Fruit fly (Drosophila melanogaster) whole organism, embryonic: ENCODE data around the gene Prim1.

ENCODE experiments used
- BEAF-32 ChIP-seq: fragments of 200-800 bp; sonication (Bioruptor generic); optimal IDR thresholded peaks from 3 replicates; lab custom pipeline; 2017; ENCODE audit warnings: missing biosample characterization, missing genetic modification characterization, mild to moderate bottlenecking, moderate library complexity, missing genetic modification reagents
- CG10959 ChIP-seq: fragments of 200-800 bp; sonication (Bioruptor generic); IDR thresholded peaks from 2 replicates; pipeline ENCODE4 v1.3.6; 2022; ENCODE audit warnings: missing biosample characterization, missing genetic modification characterization
- CG11560 ChIP-seq: fragments of 200-800 bp; sonication (Bioruptor generic); IDR thresholded peaks from 3 replicates; pipeline ENCODE4 v1.3.6; 2022; ENCODE audit warnings: missing biosample characterization, missing genetic modification characterization
- CG12744 ChIP-seq: fragments of 200-800 bp; sonication (Bioruptor generic); optimal IDR thresholded peaks from 2 replicates; lab custom pipeline; 2016; ENCODE audit warnings: missing biosample characterization, missing genetic modification characterization
- CG14965 ChIP-seq: fragments of 200-800 bp; sonication (Bioruptor generic); optimal IDR thresholded peaks from 2 replicates; lab custom pipeline; 2016; ENCODE audit warnings: missing biosample characterization, missing genetic modification characterization, borderline replicate concordance
- CG1529 ChIP-seq: fragments of 200-800 bp; sonication (Bioruptor generic); optimal IDR thresholded peaks from 3 replicates; lab custom pipeline; 2018; ENCODE audit warnings: missing biosample characterization, missing genetic modification characterization
- CG17328 ChIP-seq: fragments of 200-800 bp; sonication (Bioruptor generic); IDR thresholded peaks from 2 replicates; pipeline ENCODE4 v1.3.6; 2022; ENCODE audit warnings: missing biosample characterization, missing genetic modification characterization
- CG18262 ChIP-seq: fragments of 200-800 bp; optimal IDR thresholded peaks from 3 replicates; lab custom pipeline; 2019; ENCODE audit warnings: missing biosample characterization, mild to moderate bottlenecking, missing genetic modification characterization, moderate library complexity
- CG2120 ChIP-seq: fragments of 200-800 bp; sonication (Bioruptor generic); optimal IDR thresholded peaks from 3 replicates; lab custom pipeline; 2016; ENCODE audit warnings: missing biosample characterization, missing genetic modification characterization
- CG2712 ChIP-seq: fragments of 200-800 bp; optimal IDR thresholded peaks from 3 replicates; lab custom pipeline; 2019; ENCODE audit warnings: missing biosample characterization, mild to moderate bottlenecking, missing genetic modification characterization, moderate library complexity
- CG2875 ChIP-seq: fragments of 200-800 bp; sonication (Bioruptor generic); optimal IDR thresholded peaks from 2 replicates; lab custom pipeline; 2017; ENCODE audit warnings: missing biosample characterization, mild to moderate bottlenecking, missing genetic modification characterization, missing genetic modification reagents
- CG34224 ChIP-seq: fragments of 200-800 bp; sonication (Bioruptor generic); IDR thresholded peaks from 3 replicates; pipeline ENCODE4 v1.3.6; 2022; ENCODE audit warnings: missing biosample characterization, missing genetic modification characterization; ENCODE audit not compliant: partially characterized antibody
- CG34422 ChIP-seq: fragments of 200-800 bp; sonication (Bioruptor generic); IDR thresholded peaks from 3 replicates; pipeline ENCODE4 v1.3.6; 2022; ENCODE audit warnings: missing biosample characterization, missing genetic modification characterization
- CG6272 ChIP-seq: fragments of 200-800 bp; sonication (Bioruptor generic); IDR thresholded peaks from 2 replicates; pipeline ENCODE4 v1.3.6; 2022; ENCODE audit warnings: missing biosample characterization, missing genetic modification characterization
- CG8388 ChIP-seq: fragments of 200-800 bp; sonication (Bioruptor generic); optimal IDR thresholded peaks from 2 replicates; lab custom pipeline; 2019; ENCODE audit warnings: missing biosample characterization, mild to moderate bottlenecking, missing genetic modification characterization, moderate library complexity
- Camta ChIP-seq: fragments of 200-800 bp; sonication (Bioruptor generic); optimal IDR thresholded peaks from 2 replicates; lab custom pipeline; 2016; ENCODE audit warnings: missing biosample characterization, missing genetic modification characterization
- Chrac-16 ChIP-seq: fragments of 200-800 bp; sonication (Bioruptor generic); optimal IDR thresholded peaks from 3 replicates; lab custom pipeline; 2016; ENCODE audit warnings: missing biosample characterization, missing genetic modification characterization
- CrebB ChIP-seq: fragments of 200-800 bp; sonication (Bioruptor generic); optimal IDR thresholded peaks from 3 replicates; lab custom pipeline; 2018; ENCODE audit warnings: missing biosample characterization, mild to moderate bottlenecking, missing genetic modification characterization
- Doc3 ChIP-seq: fragments of 200-800 bp; sonication (Bioruptor generic); IDR thresholded peaks from 3 replicates; pipeline ENCODE4 v1.3.6; 2022; ENCODE audit warnings: missing biosample characterization, missing genetic modification characterization; ENCODE audit not compliant: partially characterized antibody
- Gug ChIP-seq: fragments of 200-800 bp; sonication (Bioruptor generic); IDR thresholded peaks from 4 replicates; pipeline ENCODE4 v1.3.6; 2022; ENCODE audit warnings: missing biosample characterization, missing genetic modification characterization
- HLH3B ChIP-seq: fragments of 200-800 bp; sonication (Bioruptor generic); IDR thresholded peaks from 2 replicates; pipeline ENCODE4 v1.3.6; 2022; ENCODE audit warnings: missing biosample characterization, missing genetic modification characterization
- Hey ChIP-seq: fragments of 200-800 bp; sonication (Bioruptor generic); optimal IDR thresholded peaks from 3 replicates; lab custom pipeline; 2018; ENCODE audit warnings: missing biosample characterization, mild to moderate bottlenecking, missing genetic modification characterization
- Hr39 ChIP-seq: fragments of >200 bp; optimal IDR thresholded peaks from 2 replicates; lab custom pipeline; 2017
- Kr ChIP-seq: fragments of 200-800 bp; sonication (Bioruptor generic); optimal IDR thresholded peaks from 2 replicates; lab custom pipeline; 2017; ENCODE audit warnings: missing biosample characterization, mild to moderate bottlenecking, missing genetic modification characterization
- Lhr ChIP-seq: fragments of 200-800 bp; sonication (Bioruptor generic); optimal IDR thresholded peaks from 3 replicates; lab custom pipeline; 2017; ENCODE audit warnings: mild to moderate bottlenecking, missing biosample characterization, missing genetic modification reagents, missing genetic modification characterization
- Nf-YC ChIP-seq: fragments of 200-800 bp; optimal IDR thresholded peaks from 3 replicates; lab custom pipeline; 2019; ENCODE audit warnings: missing biosample characterization, mild to moderate bottlenecking, missing genetic modification characterization, moderate library complexity
- Optix ChIP-seq: fragments of 200-800 bp; sonication (Bioruptor generic); IDR thresholded peaks from 3 replicates; pipeline ENCODE4 v1.3.6; 2022; ENCODE audit warnings: missing biosample characterization, missing genetic modification characterization
- PHDP ChIP-seq: fragments of 200-800 bp; sonication (Bioruptor generic); optimal IDR thresholded peaks from 3 replicates; lab custom pipeline; 2018; ENCODE audit warnings: missing biosample characterization, mild to moderate bottlenecking, missing genetic modification characterization, moderate library complexity
- Ravus ChIP-seq: fragments of 200-800 bp; sonication (Bioruptor generic); IDR thresholded peaks from 2 replicates; pipeline ENCODE4 v1.3.6; 2022; ENCODE audit warnings: missing biosample characterization, missing genetic modification characterization
- Sry-δ ChIP-seq: fragments of 200-800 bp; sonication (Bioruptor generic); optimal IDR thresholded peaks from 2 replicates; lab custom pipeline; 2016; ENCODE audit warnings: missing biosample characterization, missing genetic modification characterization
- TFAM ChIP-seq: fragments of 200-800 bp; sonication (Bioruptor generic); optimal IDR thresholded peaks from 2 replicates; lab custom pipeline; 2017; ENCODE audit warnings: missing biosample characterization, missing genetic modification characterization, inconsistent platforms
- YL-1 ChIP-seq: fragments of 200-800 bp; sonication (Bioruptor generic); optimal IDR thresholded peaks from 3 replicates; lab custom pipeline; 2017; ENCODE audit warnings: missing biosample characterization, mild to moderate bottlenecking, missing genetic modification characterization
- amos ChIP-seq: fragments of 200-800 bp; sonication (Bioruptor generic); IDR thresholded peaks from 2 replicates; pipeline ENCODE4 v1.3.6; 2022; ENCODE audit warnings: missing biosample characterization, missing genetic modification characterization; ENCODE audit not compliant: partially characterized antibody
- ase ChIP-seq: fragments of 200-800 bp; sonication (Bioruptor generic); IDR thresholded peaks from 3 replicates; pipeline ENCODE4 v1.3.6; 2022; ENCODE audit warnings: missing biosample characterization, missing genetic modification characterization
- dpn ChIP-seq, 2 experiments: fragments of 200-800 bp; sonication (Bioruptor generic); optimal IDR thresholded peaks; 3 replicates each; lab custom pipeline; 2016; ENCODE audit warnings: missing biosample characterization in 2 of 2, missing genetic modification characterization in 2 of 2
- dysf ChIP-seq: fragments of 200-800 bp; sonication (Bioruptor generic); IDR thresholded peaks from 3 replicates; pipeline ENCODE4 v1.3.6; 2022; ENCODE audit warnings: missing biosample characterization, missing genetic modification characterization
- grau ChIP-seq: fragments of 200-800 bp; optimal IDR thresholded peaks from 3 replicates; lab custom pipeline; 2019; ENCODE audit warnings: missing biosample characterization, mild to moderate bottlenecking, missing genetic modification characterization, moderate library complexity
- grn ChIP-seq: fragments of 200-800 bp; sonication (Bioruptor generic); optimal IDR thresholded peaks from 3 replicates; lab custom pipeline; 2017; ENCODE audit warnings: missing biosample characterization, missing genetic modification characterization
- h ChIP-seq: fragments of >200 bp; optimal IDR thresholded peaks from 2 replicates; lab custom pipeline; 2017
- kah ChIP-seq: fragments of 200-800 bp; sonication (Bioruptor generic); optimal IDR thresholded peaks from 2 replicates; lab custom pipeline; 2018; ENCODE audit warnings: missing biosample characterization, mild to moderate bottlenecking, missing genetic modification characterization
- lab ChIP-seq: fragments of 200-800 bp; sonication (Bioruptor generic); optimal IDR thresholded peaks from 3 replicates; lab custom pipeline; 2017; ENCODE audit warnings: missing biosample characterization, missing genetic modification characterization, mild to moderate bottlenecking, moderate library complexity, missing genetic modification reagents
- lbe ChIP-seq: fragments of 200-800 bp; sonication (Bioruptor generic); optimal IDR thresholded peaks from 2 replicates; lab custom pipeline; 2016; ENCODE audit warnings: missing biosample characterization, mild to moderate bottlenecking, missing genetic modification characterization
- lilli ChIP-seq: fragments of 200-800 bp; sonication (Bioruptor generic); optimal IDR thresholded peaks from 3 replicates; lab custom pipeline; 2016; ENCODE audit warnings: missing biosample characterization, missing genetic modification characterization
- oc ChIP-seq: fragments of 200-800 bp; sonication (Bioruptor generic); optimal IDR thresholded peaks from 2 replicates; lab custom pipeline; 2018; ENCODE audit warnings: missing biosample characterization, mild to moderate bottlenecking, missing genetic modification characterization, moderate library complexity
- pzg ChIP-seq: fragments of 200-800 bp; sonication (Bioruptor generic); optimal IDR thresholded peaks from 3 replicates; lab custom pipeline; 2018; ENCODE audit warnings: missing biosample characterization, mild to moderate bottlenecking, missing genetic modification characterization, moderate library complexity
- tap ChIP-seq: fragments of 200-800 bp; optimal IDR thresholded peaks from 3 replicates; lab custom pipeline; 2019; ENCODE audit warnings: missing biosample characterization, mild to moderate bottlenecking, missing genetic modification characterization, moderate library complexity
- tx ChIP-seq: fragments of 200-800 bp; sonication (Bioruptor generic); optimal IDR thresholded peaks from 2 replicates; lab custom pipeline; 2016; ENCODE audit warnings: missing biosample characterization, missing genetic modification characterization
- vnd ChIP-seq: fragments of 200-800 bp; sonication (Bioruptor generic); IDR thresholded peaks from 3 replicates; pipeline ENCODE4 v1.3.6; 2022; ENCODE audit warnings: missing biosample characterization, missing genetic modification characterization; ENCODE audit not compliant: partially characterized antibody
- vvl ChIP-seq: fragments of 200-800 bp; sonication (Bioruptor generic); IDR thresholded peaks from 2 replicates; pipeline ENCODE4 v1.3.6; 2022; ENCODE audit warnings: missing biosample characterization, missing genetic modification characterization
- yki ChIP-seq: fragments of >200 bp; optimal IDR thresholded peaks from 3 replicates; lab custom pipeline; 2018
- zfh2 ChIP-seq: fragments of 200-800 bp; sonication (Bioruptor generic); optimal IDR thresholded peaks from 2 replicates; lab custom pipeline; 2016; ENCODE audit warnings: missing biosample characterization, missing genetic modification characterization

The Prim1 gene

DNA sequence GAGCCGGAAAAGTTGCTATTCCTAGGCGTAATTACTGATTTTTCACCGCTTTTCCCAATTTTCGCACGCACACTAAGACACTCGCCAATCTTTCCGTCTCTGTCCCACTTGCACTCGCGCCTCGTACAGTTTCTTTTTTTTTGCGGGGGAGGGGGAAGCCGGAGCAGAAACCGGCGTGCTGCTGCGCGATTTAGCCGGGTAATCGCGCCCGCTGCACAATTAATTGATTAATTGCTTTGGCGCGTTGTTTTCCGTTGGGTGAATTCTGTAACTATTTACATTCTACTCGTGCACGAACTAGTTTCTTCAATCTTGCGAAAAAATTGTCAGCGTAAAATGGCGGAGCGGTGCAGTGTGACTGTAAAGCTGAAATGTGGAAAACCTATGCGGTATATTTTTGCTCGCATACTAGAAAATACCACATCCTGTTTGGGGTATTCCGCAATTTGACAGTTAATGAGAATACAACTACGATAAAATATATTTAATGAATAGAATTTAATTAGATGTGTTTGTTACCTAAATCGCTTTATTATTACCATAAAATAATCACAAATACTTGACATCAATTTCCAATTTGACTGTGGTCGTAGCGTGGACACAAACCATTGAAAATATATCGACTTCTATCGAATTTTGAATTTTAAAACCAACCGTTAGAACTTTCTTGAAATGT is 24.8 kb upstream of the Prim1 start, which contains the start of gene Cpsf6 (continued):
- TF ChIP-seq tap (tag; lab: Kevin White, UChicago) (no peak), Camta (GFP tag; lab: Kevin White, UChicago) (peak; percentile 9), CG34224 (GFP tag; lab: Robert Waterston, UW) (peak; percentile 36; the same call in 1 of the 3 replicates), grau (tag; lab: Kevin White, UChicago) (peak; percentile 75), kah (GFP tag; lab: Kevin White, UChicago) (no peak), dpn (GFP tag; optimal IDR thresholded peaks at IDR 0.05; lab: Kevin White, UChicago) (peak; percentile 52 to 71), tx (GFP tag; lab: Kevin White, UChicago) (peak; percentile 13), Chrac-16 (GFP tag; lab: Kevin White, UChicago) (peak; percentile 61), dysf (peak; percentile 71; the same call in 2 of the 3 replicates), Optix (GFP tag; lab: Robert Waterston, UW) (no peak), vnd (GFP tag; lab: Robert Waterston, UW) (no peak), CG2120 (GFP tag; lab: Kevin White, UChicago) (peak; percentile 70), BEAF-32 (peak; percentile 54), CG17328 (GFP tag; lab: Robert Waterston, UW) (peak; percentile 76), Lhr (GFP tag; lab: Kevin White, UChicago) (peak; percentile 80), Kr (GFP tag; lab: Kevin White, UChicago) (no peak), Hr39 (no peak), CG12744 (no peak), zfh2 (peak; percentile 33), amos (GFP tag; lab: Robert Waterston, UW) (no peak), TFAM (GFP tag; lab: Kevin White, UChicago) (no peak), CrebB (tag; lab: Kevin White, UChicago) (no peak), lab (GFP tag; lab: Kevin White, UChicago) (peak; percentile 63), CG34422 (GFP tag; lab: Robert Waterston, UW) (peak; percentile 96), pzg (GFP tag; lab: Kevin White, UChicago) (peak; percentile 79), Doc3 (GFP tag; lab: Robert Waterston, UW) (no peak), Ravus (GFP tag; lab: Robert Waterston, UW) (no peak; the same call in 1 of the 2 replicates), CG2875 (GFP tag; lab: Kevin White, UChicago) (peak; percentile 6), PHDP (tag; lab: Kevin White, UChicago) (peak; percentile 76), YL-1 (GFP tag; lab: Kevin White, UChicago) (peak; percentile 89), Hey (tag; lab: Kevin White, UChicago) (peak; percentile 29), CG18262 (peak; percentile 64), CG10959 (GFP tag; lab: Robert Waterston, UW) (no peak), oc (tag; lab: Kevin White, UChicago) (no peak), CG1529 (GFP tag; lab: Kevin White, UChicago) (peak; percentile 3), lilli (peak; percentile 67), yki (lab: Kevin White, UChicago) (no peak), Sry-δ (peak; percentile 41), ase (GFP tag; lab: Robert Waterston, UW) (peak; percentile 63; the same call in 2 of the 3 replicates), Nf-YC (tag; lab: Kevin White, UChicago) (peak; percentile 66), vvl (GFP tag; lab: Robert Waterston, UW) (peak; percentile 78), h (lab: Kevin White, UChicago) (no peak), CG8388 (peak; percentile 59), lbe (GFP tag; lab: Kevin White, UChicago) (peak; percentile 67), grn (GFP tag; lab: Kevin White, UChicago) (no peak), Gug (GFP tag; lab: Robert Waterston, UW) (no peak), CG6272 (GFP tag; lab: Robert Waterston, UW) (0 out of 2 replicates have a peak, but pooled peaks have one; percentile 11), CG11560 (no peak), HLH3B (peak; percentile 58), CG2712 (tag; lab: Kevin White, UChicago) (peak; percentile 78), CG14965 (GFP tag; lab: Kevin White, UChicago) (no peak)
